Worm (Caenorhabditis elegans) whole organism, midembryonic: ENCODE results near the gene prp-39.

Experiments used
- T22C8.4 ChIP-seq: fragments of 200-800 bp; sonication (Bioruptor generic); IDR thresholded peaks from 2 replicates; pipeline ENCODE4 v1.3.6; 2022; ENCODE audit warnings: missing genetic modification characterization, missing compliant biosample characterization
- cog-1 ChIP-seq: sonication (generic microtip); optimal IDR thresholded peaks from 2 replicates; lab custom pipeline; 2016; ENCODE audit warnings: missing genetic modification characterization, missing compliant biosample characterization
- flt-1 ChIP-seq: fragments of 200-800 bp; sonication (Bioruptor generic); IDR thresholded peaks from 2 replicates; pipeline ENCODE4 v1.3.6; 2022; ENCODE audit warnings: missing genetic modification characterization, missing compliant biosample characterization
- klf-2 ChIP-seq: fragments of 200-800 bp; sonication (Bioruptor generic); conservative IDR thresholded peaks from 2 replicates; pipeline ENCODE4 v1.3.6; 2022; ENCODE audit warnings: missing genetic modification reagents, missing genetic modification characterization, missing compliant biosample characterization
- med-1 ChIP-seq: sonication (generic microtip); optimal IDR thresholded peaks from 2 replicates; lab custom pipeline; 2017; ENCODE audit warnings: missing genetic modification characterization, mild to moderate bottlenecking, missing compliant biosample characterization, antibody characterized with exemption, missing genetic modification reagents; ENCODE audit not compliant: insufficient read depth
- ref-1 ChIP-seq: fragments of 200-800 bp; sonication (Bioruptor generic); conservative IDR thresholded peaks from 2 replicates; pipeline ENCODE4 v1.3.6; 2022; ENCODE audit warnings: missing genetic modification reagents, missing genetic modification characterization, missing compliant biosample characterization
- tab-1 ChIP-seq: fragments of 200-800 bp; sonication (Bioruptor generic); IDR thresholded peaks from 2 replicates; pipeline ENCODE4 v1.3.6; 2022; ENCODE audit warnings: missing genetic modification characterization, missing compliant biosample characterization
- ztf-23 ChIP-seq: fragments of 200-800 bp; sonication (Bioruptor generic); IDR thresholded peaks from 2 replicates; pipeline ENCODE4 v1.3.6; 2022; ENCODE audit warnings: missing genetic modification reagents, missing genetic modification characterization, missing compliant biosample characterization
- ztf-29 ChIP-seq: fragments of 200-800 bp; sonication (Bioruptor generic); IDR thresholded peaks from 2 replicates; pipeline ENCODE4 v1.3.6; 2022; ENCODE audit warnings: missing genetic modification reagents, missing genetic modification characterization, missing compliant biosample characterization

prp-39 gene

DNA sequence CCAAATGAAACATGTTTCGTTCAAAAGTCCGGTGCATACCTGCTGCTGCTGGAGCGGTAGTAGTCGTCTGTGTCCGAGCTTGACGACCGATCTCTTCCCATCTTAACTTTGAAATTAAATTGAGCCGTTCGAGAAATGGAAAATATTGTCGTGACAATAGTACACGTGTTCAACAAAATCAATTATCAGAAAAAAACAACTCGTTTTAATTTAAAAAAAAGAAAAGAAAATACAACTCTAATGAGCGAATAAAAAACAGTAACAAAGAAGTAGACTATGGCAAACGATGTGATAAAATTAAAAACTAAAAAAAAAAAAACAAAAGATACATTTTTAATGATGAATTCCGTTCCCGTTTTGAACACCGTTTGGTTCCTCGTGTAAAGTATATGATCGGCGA lies at the start of gene prp-39:
Gene prp-39, minus strand, starts transcription at position 101 of the 400 bp plus-strand sequence.
- TF ChIP-seq flt-1 (GFP tag; lab: Robert Waterston, UW) (no peak), ztf-23 (GFP tag; lab: Robert Waterston, UW) (no peak), T22C8.4 (no peak), ztf-29 (GFP tag; lab: Robert Waterston, UW) (no peak), tab-1 (GFP tag; lab: Robert Waterston, UW) (no peak), klf-2 (no peak), med-1 (GFP tag; lab: Kevin White, UChicago) (no peak), cog-1 (tag; lab: Kevin White, UChicago) (no peak), ref-1 (GFP tag; lab: Robert Waterston, UW) (no peak)

ce11 chrV:5730783-5731182 lies 48.4 kb upstream of the prp-39 start, which contains the start of gene K09H11.15:
K09H11.15 (minus strand) TSS chrV:5730883.
- TF ChIP-seq tab-1 (GFP tag; lab: Robert Waterston, UW), result no peak

DNA sequence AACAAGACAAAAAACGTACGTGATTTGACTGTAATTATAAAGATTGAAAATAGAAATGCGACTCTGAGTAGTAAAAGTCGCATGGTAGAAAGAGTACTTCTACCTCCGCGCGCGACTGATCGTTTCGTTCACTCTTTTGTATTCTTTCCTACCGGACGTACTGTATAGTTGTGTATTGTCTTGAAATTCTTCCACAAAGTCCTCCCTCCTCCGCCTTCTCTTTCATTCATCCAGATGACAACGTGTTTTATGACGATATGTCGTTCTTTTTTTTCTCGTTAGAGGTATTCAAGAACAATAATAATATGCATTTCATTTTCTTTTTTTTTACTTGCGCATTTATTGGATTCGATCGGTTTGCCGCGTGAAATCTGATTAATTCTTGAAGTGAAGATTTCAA lies 44.0 kb upstream of the prp-39 start, which contains the start of gene K09H11.4:
Gene K09H11.4, minus strand, starts transcription at position 101 of the 400 bp plus-strand sequence.
- TF ChIP-seq ztf-29 (GFP tag; lab: Robert Waterston, UW), result no peak
- TF ChIP-seq med-1 (GFP tag; lab: Kevin White, UChicago), result no peak
- no peak for TF ChIP-seq tab-1 (GFP tag; lab: Robert Waterston, UW)
- TF ChIP-seq T22C8.4, result no peak
- no peak for TF ChIP-seq flt-1 (GFP tag; lab: Robert Waterston, UW)
- no peak for TF ChIP-seq cog-1 (tag; lab: Kevin White, UChicago)
- TF ChIP-seq ztf-23 (GFP tag; lab: Robert Waterston, UW), result no peak
- no peak for TF ChIP-seq klf-2
- TF ChIP-seq ref-1 (GFP tag; lab: Robert Waterston, UW), result no peak

DNA sequence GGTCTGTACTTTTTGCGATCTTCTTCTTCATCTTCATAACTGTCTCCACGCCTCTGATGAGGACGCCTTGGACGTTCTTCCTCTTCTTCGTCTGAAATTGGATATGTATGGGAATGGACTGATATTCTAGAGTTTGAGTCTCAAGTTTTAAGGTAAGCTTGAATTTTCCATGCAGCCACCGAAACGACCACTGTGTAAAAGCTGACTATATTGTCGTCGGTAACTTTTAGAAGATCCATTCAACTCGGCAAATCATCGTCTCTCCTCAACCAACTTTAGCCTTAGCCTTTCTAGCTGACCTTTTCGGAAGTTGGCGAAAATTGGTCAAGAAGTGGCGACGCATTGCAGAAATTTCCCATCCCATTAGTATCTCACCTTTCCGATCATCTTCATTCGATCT lies 42.0 kb upstream of the prp-39 start:
- TF ChIP-seq tab-1 (GFP tag; lab: Robert Waterston, UW) (no peak), cog-1 (tag; lab: Kevin White, UChicago) (no peak), ref-1 (GFP tag; lab: Robert Waterston, UW) (no peak), T22C8.4 (no peak), klf-2 (no peak), ztf-29 (GFP tag; lab: Robert Waterston, UW) (no peak), ztf-23 (GFP tag; lab: Robert Waterston, UW) (no peak), flt-1 (GFP tag; lab: Robert Waterston, UW) (no peak), med-1 (GFP tag; lab: Kevin White, UChicago) (no peak)

DNA sequence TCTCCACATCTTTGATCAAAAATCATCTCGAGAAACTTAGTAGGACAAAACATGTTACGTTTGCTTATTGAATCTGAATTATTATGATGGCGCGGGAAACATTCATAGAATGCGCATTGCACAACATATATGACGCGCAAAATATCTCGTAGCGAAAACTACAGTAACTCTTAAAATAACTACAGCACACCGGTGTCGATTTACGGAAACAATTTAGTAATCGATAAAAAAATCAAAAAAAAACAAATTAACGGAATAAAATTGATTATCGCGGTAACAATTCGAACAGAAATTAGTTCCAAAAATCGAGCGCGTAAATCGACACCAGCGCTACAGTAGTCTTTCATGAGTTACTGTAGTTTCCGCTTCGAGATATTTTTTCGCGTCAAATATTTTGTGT lies 39.7 kb upstream of the prp-39 start:
- TF ChIP-seq cog-1 (tag; lab: Kevin White, UChicago) (no peak), ztf-23 (GFP tag; lab: Robert Waterston, UW) (no peak), ref-1 (GFP tag; lab: Robert Waterston, UW) (no peak), flt-1 (GFP tag; lab: Robert Waterston, UW) (no peak), T22C8.4 (no peak), tab-1 (GFP tag; lab: Robert Waterston, UW) (no peak), klf-2 (no peak), med-1 (GFP tag; lab: Kevin White, UChicago) (no peak), ztf-29 (GFP tag; lab: Robert Waterston, UW) (no peak)

- no peak for TF ChIP-seq cog-1 (tag; lab: Kevin White, UChicago)
- no peak for TF ChIP-seq klf-2
- no peak for TF ChIP-seq flt-1 (GFP tag; lab: Robert Waterston, UW)
- TF ChIP-seq ref-1 (GFP tag; lab: Robert Waterston, UW), result no peak
- no peak for TF ChIP-seq T22C8.4
- no peak for TF ChIP-seq ztf-23 (GFP tag; lab: Robert Waterston, UW)
- TF ChIP-seq tab-1 (GFP tag; lab: Robert Waterston, UW), result no peak
- TF ChIP-seq ztf-29 (GFP tag; lab: Robert Waterston, UW), result no peak
Measured at ce11 chrV:5717237-5717935, 35.0 kb upstream of the prp-39 start, which contains the start of gene rga-3. rga-3 (plus strand) TSS chrV:5717885.

- TF ChIP-seq ztf-23 (GFP tag; lab: Robert Waterston, UW) (no peak), tab-1 (GFP tag; lab: Robert Waterston, UW) (no peak), flt-1 (GFP tag; lab: Robert Waterston, UW) (no peak), T22C8.4 (no peak), ztf-29 (GFP tag; lab: Robert Waterston, UW) (no peak), klf-2 (no peak), cog-1 (tag; lab: Kevin White, UChicago) (no peak), med-1 (GFP tag; lab: Kevin White, UChicago) (no peak), ref-1 (GFP tag; lab: Robert Waterston, UW) (no peak)
Measured at ce11 chrV:5716508-5716907, 34.1 kb upstream of the prp-39 start, which contains the start of gene K09H11.9. K09H11.9 (minus strand) TSS chrV:5716608.

DNA sequence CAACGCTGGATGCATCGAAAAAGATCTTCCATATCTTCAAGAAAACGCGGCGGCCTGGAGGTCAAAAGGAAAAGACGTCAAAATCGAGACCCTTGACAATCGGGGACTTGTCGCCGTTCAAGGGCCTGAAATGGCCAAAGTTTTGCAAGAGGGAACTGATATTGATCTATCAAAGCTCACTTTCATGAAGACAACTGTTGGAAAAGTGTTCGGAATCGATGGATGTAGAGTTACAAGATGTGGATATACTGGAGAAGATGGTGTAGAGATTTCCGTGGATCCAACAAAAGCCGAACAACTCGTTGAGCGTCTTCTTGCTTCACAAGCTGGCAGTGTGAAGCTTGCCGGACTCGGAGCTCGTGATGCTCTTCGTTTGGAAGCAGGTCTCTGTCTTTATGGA lies 31.1 kb upstream of the prp-39 start:
- TF ChIP-seq tab-1 (GFP tag; lab: Robert Waterston, UW) (no peak), T22C8.4 (no peak), cog-1 (tag; lab: Kevin White, UChicago) (no peak), med-1 (GFP tag; lab: Kevin White, UChicago) (no peak)

DNA sequence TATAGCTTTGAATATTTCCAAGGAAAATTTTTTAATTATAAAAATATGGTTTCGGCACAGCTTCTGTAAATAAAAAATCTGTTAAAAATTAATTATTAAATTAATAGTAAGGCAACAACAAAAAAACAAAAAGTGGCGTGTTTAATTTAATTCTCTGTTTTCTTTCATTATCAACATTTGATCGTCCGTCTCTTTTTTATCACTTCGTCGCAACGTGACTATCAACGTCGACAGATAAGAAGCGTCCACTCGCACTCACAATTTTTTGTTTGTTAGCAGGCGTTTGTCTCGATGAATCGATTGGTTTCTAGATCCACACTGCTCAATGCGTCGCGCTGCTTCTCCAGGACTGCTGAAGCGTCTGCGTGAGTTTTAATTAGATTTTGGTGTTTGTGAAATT lies 30.2 kb upstream of the prp-39 start, which contains the start of gene gcst-1:
Gene gcst-1, plus strand, starts transcription at position 277 of the 400 bp plus-strand sequence.
- TF ChIP-seq ztf-29 (GFP tag; lab: Robert Waterston, UW) (no peak), flt-1 (GFP tag; lab: Robert Waterston, UW) (no peak), ref-1 (GFP tag; lab: Robert Waterston, UW) (no peak), tab-1 (GFP tag; lab: Robert Waterston, UW) (no peak), ztf-23 (GFP tag; lab: Robert Waterston, UW) (no peak), T22C8.4 (no peak), cog-1 (tag; lab: Kevin White, UChicago) (no peak), klf-2 (no peak)
